Worm (Caenorhabditis elegans): ENCODE results near the gene mrpl-1.

Gene mrpl-1

ce11 chrIV:7712252-7712651 is 2.8 kb upstream of the mrpl-1 start:
- TF ChIP-seq unc-62 (GFP tag; optimal IDR thresholded peaks at IDR 0.05), result no peak

DNA sequence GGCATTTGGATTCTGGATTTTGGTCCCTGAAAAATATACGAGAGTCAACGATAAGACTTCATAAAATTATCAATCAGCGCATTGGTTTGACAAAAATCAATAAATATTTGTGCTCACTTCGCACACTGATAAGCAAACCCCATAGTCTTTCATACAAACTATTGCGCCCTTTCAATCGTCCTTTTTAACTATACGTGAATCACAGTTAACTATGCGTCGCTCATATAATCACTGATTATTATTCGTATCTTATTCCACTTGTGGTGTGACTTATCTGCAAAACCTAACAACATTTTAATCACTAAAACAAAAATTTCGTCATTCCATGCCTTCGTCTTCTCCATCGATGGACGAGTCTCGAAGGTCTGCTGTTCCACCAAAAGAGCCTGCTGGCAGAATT is 1.3 kb upstream of the mrpl-1 start, which contains the start of gene nhr-8:
Gene nhr-8, plus strand, starts transcription at position 160 of the 400 bp plus-strand sequence.
- TF ChIP-seq unc-62 (GFP tag; optimal IDR thresholded peaks at IDR 0.05), result no peak

- TF ChIP-seq unc-62 (GFP tag; optimal IDR thresholded peaks at IDR 0.05), result no peak
These were observed 2.7 kb downstream of the mrpl-1 start, which contains the start of gene F33D4.4 for ce11 chrIV:7706805-7707204. Gene F33D4.4, minus strand, starts transcription at chrIV:7706905.

- TF ChIP-seq unc-62 (GFP tag; optimal IDR thresholded peaks at IDR 0.05), result no peak
These were observed 11.2 kb downstream of the mrpl-1 start, which contains the start of gene flp-13 for ce11 chrIV:7698320-7698719. Gene flp-13, minus strand, starts transcription at chrIV:7698420.

DNA sequence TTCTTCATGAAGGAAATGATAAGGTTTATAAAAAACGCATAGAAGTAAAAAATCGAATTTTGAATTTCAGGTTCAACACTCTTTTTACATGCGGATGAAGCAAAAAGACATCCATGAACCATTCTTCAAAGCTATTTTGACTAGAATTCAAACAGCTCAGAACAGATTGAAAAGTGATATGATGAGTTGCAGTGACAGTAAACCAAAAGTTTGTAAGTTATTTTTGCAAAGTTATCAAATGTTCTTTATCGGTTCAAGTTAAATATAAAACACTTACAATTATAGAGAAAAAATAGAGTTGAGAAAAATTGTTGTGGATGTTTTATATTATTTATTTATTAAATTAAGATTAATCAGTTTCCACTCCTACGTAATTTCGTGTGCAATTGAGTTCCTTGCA is 17.1 kb downstream of the mrpl-1 start:
- TF ChIP-seq unc-62 (GFP tag; optimal IDR thresholded peaks at IDR 0.05), result no peak

- no peak for TF ChIP-seq unc-62 (GFP tag; optimal IDR thresholded peaks at IDR 0.05)
These were observed 20.2 kb downstream of the mrpl-1 start for ce11 chrIV:7689326-7689725.

DNA sequence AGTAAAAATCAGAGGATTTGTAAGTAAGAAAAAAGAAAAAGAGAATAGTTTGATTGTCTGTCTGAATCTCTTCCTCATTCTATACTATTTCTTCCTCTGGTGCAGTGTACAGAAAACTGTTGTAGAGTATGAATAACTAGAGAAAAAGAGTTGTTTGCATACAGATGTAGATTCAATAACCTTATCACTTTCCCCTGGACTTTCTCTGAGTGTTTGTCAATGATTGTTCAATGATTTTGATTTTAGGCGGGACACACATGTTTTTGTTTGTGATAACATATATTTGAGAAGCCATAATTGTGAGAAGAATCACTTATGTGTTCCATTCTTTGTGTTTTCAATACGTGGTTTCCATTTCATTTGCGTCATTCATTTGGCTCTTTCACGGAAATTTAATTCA is 30.4 kb downstream of the mrpl-1 start:
- no peak for TF ChIP-seq unc-62 (GFP tag; optimal IDR thresholded peaks at IDR 0.05)

DNA sequence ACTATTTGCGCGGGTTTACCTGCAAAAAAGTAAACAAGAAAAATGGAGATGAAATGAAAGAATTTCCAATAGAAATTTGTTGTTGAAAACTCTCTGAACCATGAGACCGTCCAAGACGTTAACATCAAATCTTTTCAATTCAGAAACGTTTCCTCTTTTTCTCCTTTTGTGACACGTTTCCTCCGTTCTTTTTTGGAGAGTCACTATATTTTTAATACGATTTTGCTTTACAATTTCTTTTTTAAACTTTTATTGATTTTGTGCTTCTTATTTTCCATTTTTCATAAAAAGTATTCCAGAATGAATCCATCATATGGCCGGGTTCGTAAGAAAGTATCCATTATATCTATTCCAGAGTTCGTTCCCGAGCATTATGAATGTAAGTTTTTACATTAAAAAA is 34.6 kb downstream of the mrpl-1 start, which contains the start of gene itr-1:
Gene itr-1, plus strand, starts transcription at position 301 of the 400 bp plus-strand sequence.
- TF ChIP-seq unc-62 (GFP tag; optimal IDR thresholded peaks at IDR 0.05), result no peak

ce11 chrIV:7672872-7673271 is 36.6 kb downstream of the mrpl-1 start, which contains the start of gene C08G9.2:
Gene C08G9.2, minus strand, starts transcription at chrIV:7672972.
- no peak for TF ChIP-seq unc-62 (GFP tag; optimal IDR thresholded peaks at IDR 0.05)

ce11 chrIV:7663006-7663405 is 46.5 kb downstream of the mrpl-1 start:
- TF ChIP-seq unc-62 (GFP tag; optimal IDR thresholded peaks at IDR 0.05), result no peak

- no peak for TF ChIP-seq unc-62 (GFP tag; optimal IDR thresholded peaks at IDR 0.05)
These were observed 47.9 kb downstream of the mrpl-1 start for ce11 chrIV:7661569-7661968.

DNA sequence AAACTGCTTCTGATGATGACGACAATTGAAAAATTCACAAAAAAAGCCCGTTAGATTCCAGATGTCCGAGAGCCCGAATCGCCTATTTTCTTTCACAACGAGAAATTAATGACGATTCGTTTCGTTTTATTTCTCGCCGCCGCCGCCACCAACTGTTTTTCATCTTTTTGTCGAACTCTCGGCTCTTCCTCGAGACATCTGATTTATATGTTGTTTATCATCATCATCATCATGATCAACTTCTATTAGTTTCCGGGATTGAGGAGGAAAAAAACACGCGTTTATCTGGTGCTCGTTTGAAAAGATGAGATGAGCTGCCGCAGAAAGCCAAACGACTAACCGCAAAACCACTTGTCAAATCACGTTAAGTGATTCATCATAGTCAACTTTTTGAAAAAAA is 50.0 kb downstream of the mrpl-1 start:
- TF ChIP-seq unc-62 (GFP tag; optimal IDR thresholded peaks at IDR 0.05), result no peak

DNA sequence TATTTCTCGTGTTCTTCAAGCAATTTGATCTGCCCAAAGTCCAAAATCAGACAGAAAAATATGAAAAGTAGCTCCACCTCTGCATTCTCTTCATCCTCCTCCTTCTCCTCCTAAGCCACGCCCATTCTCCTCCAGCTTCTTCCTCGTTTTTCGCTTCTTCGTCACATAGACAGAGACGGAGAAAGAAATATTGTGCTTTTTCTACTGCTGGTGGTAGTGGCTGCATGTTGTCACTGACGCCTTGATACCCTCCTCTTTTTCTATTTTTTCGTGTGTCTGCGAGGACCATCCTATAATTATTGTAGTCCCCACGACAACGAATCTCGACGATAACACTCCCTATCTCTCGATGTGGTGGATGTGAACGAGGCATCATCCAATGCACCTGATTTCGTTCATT is 50.9 kb downstream of the mrpl-1 start, which contains the start of gene C08G9.1:
Gene C08G9.1, plus strand, starts transcription at position 175 of the 400 bp plus-strand sequence.
- TF ChIP-seq unc-62 (GFP tag; optimal IDR thresholded peaks at IDR 0.05), result no peak

Data from whole organism, dauer.